Fruit fly (Drosophila melanogaster): ENCODE results near the gene Hsp23.

Gene Hsp23

dm6 chr3L:9335711-9336110 lies 46.0 kb upstream of the Hsp23 start (continued):
- TF ChIP-seq Blimp-1 (GFP tag; optimal IDR thresholded peaks at IDR 0.05) (peak; percentile 1), D19B (GFP tag; optimal IDR thresholded peaks at IDR 0.05) (no peak), bbx (GFP tag; IDR thresholded peaks at IDR 0.05; ENCODE audit: partially characterized antibody) (0 out of 2 replicates have a peak, but pooled peaks have one; percentile 32), Abd-B (GFP tag; optimal IDR thresholded peaks at IDR 0.05) (no peak), dati (GFP tag; IDR thresholded peaks at IDR 0.05) (no peak), Asciz (GFP tag; optimal IDR thresholded peaks at IDR 0.05) (no peak), CG3281 (GFP tag; optimal IDR thresholded peaks at IDR 0.05) (peak; percentile 9), zfh1 (GFP tag; IDR thresholded peaks at IDR 0.05) (no peak), fd96Cb (tag; optimal IDR thresholded peaks at IDR 0.05) (no peak), Elba2 (GFP tag; optimal IDR thresholded peaks at IDR 0.05) (no peak), bowl (GFP tag; IDR thresholded peaks at IDR 0.05) (no peak), CG2875 (GFP tag; optimal IDR thresholded peaks at IDR 0.05) (no peak), trem (tag; optimal IDR thresholded peaks at IDR 0.05) (no peak), MBD-R2 (GFP tag; IDR thresholded peaks at IDR 0.05) (no peak), pfk (GFP tag; optimal IDR thresholded peaks at IDR 0.05) (no peak), CG6689 (GFP tag; IDR thresholded peaks at IDR 0.05) (no peak), Poxn (GFP tag; IDR thresholded peaks at IDR 0.05) (no peak), Oli (tag; optimal IDR thresholded peaks at IDR 0.05) (no peak), CG7556 (GFP tag; optimal IDR thresholded peaks at IDR 0.05) (no peak), Hmr (GFP tag; optimal IDR thresholded peaks at IDR 0.05) (no peak), Sox102F (GFP tag; optimal IDR thresholded peaks at IDR 0.05) (no peak), gt (GFP tag; IDR thresholded peaks at IDR 0.05) (no peak), chif (GFP tag; optimal IDR thresholded peaks at IDR 0.05) (no peak), CG1832 (GFP tag; optimal IDR thresholded peaks at IDR 0.05) (peak; percentile 40), amos (GFP tag; IDR thresholded peaks at IDR 0.05; ENCODE audit: partially characterized antibody) (no peak; the same call in 1 of the 2 replicates), CG43689 (GFP tag; IDR thresholded peaks at IDR 0.05) (no peak), kay (GFP tag; optimal IDR thresholded peaks at IDR 0.05) (peak; percentile 69), CG11504 (tag; optimal IDR thresholded peaks at IDR 0.05) (no peak), sd (tag; optimal IDR thresholded peaks at IDR 0.05) (peak; percentile 36), CG6791 (GFP tag; IDR thresholded peaks at IDR 0.05; ENCODE audit: partially characterized antibody) (no peak), CG15269 (tag; optimal IDR thresholded peaks at IDR 0.05) (no peak), tna (GFP tag; IDR thresholded peaks at IDR 0.05; ENCODE audit: partially characterized antibody) (no peak), CG33213 (GFP tag; optimal IDR thresholded peaks at IDR 0.05) (no peak), sc (optimal IDR thresholded peaks at IDR 0.05) (no peak), sc (GFP tag; optimal IDR thresholded peaks at IDR 0.05) (no peak), CG4282 (GFP tag; optimal IDR thresholded peaks at IDR 0.05) (no peak), vfl (GFP tag; optimal IDR thresholded peaks at IDR 0.05) (no peak), CG6254 (GFP tag; optimal IDR thresholded peaks at IDR 0.05) (no peak), sna (GFP tag; IDR thresholded peaks at IDR 0.05; ENCODE audit: partially characterized antibody) (no peak), vvl (GFP tag; IDR thresholded peaks at IDR 0.05) (peak; percentile 47; the same call in 1 of the 2 replicates), BEAF-32 (GFP tag; optimal IDR thresholded peaks at IDR 0.05) (no peak), Jarid2 (GFP tag; optimal IDR thresholded peaks at IDR 0.05) (peak; percentile 3), ewg (GFP tag; optimal IDR thresholded peaks at IDR 0.05) (no peak), YL-1 (GFP tag; optimal IDR thresholded peaks at IDR 0.05) (no peak), CG17328 (GFP tag; IDR thresholded peaks at IDR 0.05) (no peak), lov (optimal IDR thresholded peaks at IDR 0.05) (no peak), lov (GFP tag; IDR thresholded peaks at IDR 0.05) (no peak), Lhr (GFP tag; optimal IDR thresholded peaks at IDR 0.05) (no peak), CG30431 (GFP tag; optimal IDR thresholded peaks at IDR 0.05) (no peak), Aef1 (GFP tag; IDR thresholded peaks at IDR 0.05) (peak; percentile 80), Fer3 (tag; optimal IDR thresholded peaks at IDR 0.05) (no peak)

Measured in whole organism, embryonic.